Worm (Caenorhabditis elegans): ENCODE data around the gene srz-69.

The srz-69 gene

DNA sequence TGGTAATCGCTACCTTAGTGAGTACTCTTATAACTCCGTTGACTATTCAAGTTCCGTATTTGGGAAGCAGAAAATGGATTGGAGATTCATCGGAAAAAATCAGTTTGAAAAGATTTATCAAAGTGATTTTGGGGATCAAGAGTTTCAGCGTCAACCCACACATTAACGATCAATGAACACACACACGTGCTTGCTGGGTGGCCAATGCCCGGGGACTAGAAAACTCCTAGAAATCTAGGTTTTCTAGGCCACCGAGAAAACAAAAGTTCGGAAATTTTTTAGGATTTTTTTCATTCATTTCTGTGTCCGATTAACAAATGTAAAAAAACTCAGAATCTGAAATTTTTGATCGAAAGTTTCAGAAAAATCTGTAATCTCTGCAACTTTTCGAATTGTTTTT is 28.9 kb upstream of the srz-69 start:
- TF ChIP-seq mes-2 (tag; optimal IDR thresholded peaks at IDR 0.05; ENCODE audit: poor library complexity, severe bottlenecking) = peak; percentile 67
- no peak for TF ChIP-seq madf-9 (GFP tag; conservative IDR thresholded peaks at IDR 0.05)
- TF ChIP-seq dve-1 (tag; optimal IDR thresholded peaks at IDR 0.05; ENCODE audit: insufficient read depth) = peak; percentile 2
- no peak for TF ChIP-seq F37D6.2 (tag; optimal IDR thresholded peaks at IDR 0.05)
- 0 out of 2 replicates have a peak, but pooled peaks have one; percentile 33 for TF ChIP-seq Y105C5A.15 (GFP tag; IDR thresholded peaks at IDR 0.05)
- no peak for TF ChIP-seq zfp-2 (tag; optimal IDR thresholded peaks at IDR 0.05)
- no peak for TF ChIP-seq mdt-29 (GFP tag; IDR thresholded peaks at IDR 0.05)
- peak; percentile 32; the same call in 1 of the 2 replicates for TF ChIP-seq Y48G9A.11 (GFP tag; IDR thresholded peaks at IDR 0.05)
- peak; percentile 42 for TF ChIP-seq mxl-3 (GFP tag; optimal IDR thresholded peaks at IDR 0.05)
- TF ChIP-seq unc-62 (GFP tag; optimal IDR thresholded peaks at IDR 0.05 in 1 of 2) = peak in 1 of 2 experiments; percentile 30
- TF ChIP-seq unc-62 (tag; optimal IDR thresholded peaks at IDR 0.05) = no peak
- peak; percentile 29; the same call in 1 of the 2 replicates for TF ChIP-seq lin-38 (GFP tag; IDR thresholded peaks at IDR 0.05)
- TF ChIP-seq tag-97 (GFP tag; IDR thresholded peaks at IDR 0.05) = no peak
- TF ChIP-seq lin-29 (GFP tag; IDR thresholded peaks at IDR 0.05) = no peak
- TF ChIP-seq daf-19 (GFP tag; conservative IDR thresholded peaks at IDR 0.05) = no peak
- TF ChIP-seq hif-1 (tag; optimal IDR thresholded peaks at IDR 0.05) = peak in 1 of 2 experiments; percentile 11
- no peak for TF ChIP-seq fkh-10 (GFP tag; optimal IDR thresholded peaks at IDR 0.05)
- TF ChIP-seq ama-1 (optimal IDR thresholded peaks at IDR 0.05) = peak; percentile 2

DNA sequence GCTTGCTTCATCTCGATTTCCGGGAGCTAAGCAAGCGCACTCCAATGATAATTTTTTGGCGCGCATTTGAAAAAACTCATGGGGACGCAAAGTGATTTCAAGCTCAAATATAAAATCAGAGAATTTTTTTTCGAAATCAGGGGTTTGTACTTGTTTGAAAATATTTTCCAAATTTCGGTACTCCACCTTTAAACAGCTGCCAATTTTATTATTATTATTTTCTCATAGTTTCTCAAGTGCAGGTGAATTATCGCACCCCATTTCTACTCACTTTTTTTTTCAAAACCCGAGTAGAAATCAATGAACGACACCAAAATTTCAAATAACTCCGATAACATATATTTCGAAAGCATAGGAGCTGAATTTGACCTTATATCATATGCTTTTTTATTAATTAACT is 27.1 kb upstream of the srz-69 start, which contains the start of gene srz-83:
Gene srz-83 (plus strand): TSS at position 301 of the 400 bp plus-strand sequence.
- no peak for TF ChIP-seq nhr-25 (tag; optimal IDR thresholded peaks at IDR 0.05; ENCODE audit: borderline replicate concordance, insufficient read depth)
- no peak for TF ChIP-seq dpl-1 (GFP tag; optimal IDR thresholded peaks at IDR 0.05)
- no peak for TF ChIP-seq tra-1 (GFP tag; IDR thresholded peaks at IDR 0.05)
- TF ChIP-seq mxl-2 (GFP tag; conservative IDR thresholded peaks at IDR 0.05) = no peak
- TF ChIP-seq nhr-10 (tag; optimal IDR thresholded peaks at IDR 0.05) = no peak
- TF ChIP-seq ceh-44 (GFP tag; IDR thresholded peaks at IDR 0.05) = no peak
- no peak for TF ChIP-seq ZK546.5 (tag; optimal IDR thresholded peaks at IDR 0.05)

DNA sequence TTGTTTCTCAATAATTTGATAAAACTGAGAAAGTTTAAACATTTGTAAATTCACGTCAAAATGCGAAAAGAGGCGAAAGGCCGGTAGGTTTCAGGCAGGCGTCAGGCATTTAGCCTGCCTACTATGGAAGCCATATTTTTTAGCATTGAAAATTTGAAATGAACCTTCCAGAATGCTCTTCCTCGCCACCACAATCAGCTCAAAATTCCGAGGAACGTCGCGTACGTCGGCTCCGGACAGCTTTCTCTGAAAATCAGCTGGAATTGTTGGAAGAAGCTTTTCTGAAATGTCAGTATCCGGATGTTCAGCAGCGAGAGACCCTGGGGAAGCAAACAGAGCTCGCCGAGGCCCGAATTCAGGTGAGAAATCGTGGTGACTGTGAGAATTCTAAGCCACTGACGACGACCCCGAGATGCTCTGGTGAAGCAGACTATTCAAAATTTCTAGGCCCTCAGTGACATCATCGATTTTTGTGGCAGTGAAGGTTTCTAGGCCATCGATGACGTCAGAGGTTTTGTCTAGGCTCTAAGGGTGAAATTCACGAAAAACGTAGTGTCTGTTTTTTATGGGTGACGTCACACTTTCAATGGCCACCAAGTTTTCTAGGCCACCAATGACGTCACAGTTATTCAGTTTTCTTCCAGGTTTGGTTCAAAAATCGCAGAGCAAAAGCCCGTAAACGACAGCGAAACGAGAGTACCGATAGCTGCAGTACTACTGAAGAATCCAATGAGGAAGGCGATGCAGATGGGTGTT is 25.1 kb upstream of the srz-69 start:
- no peak for TF ChIP-seq madf-9 (GFP tag; conservative IDR thresholded peaks at IDR 0.05)
- TF ChIP-seq hlh-30 (tag; optimal IDR thresholded peaks at IDR 0.05; ENCODE audit: insufficient read depth) = no peak
- TF ChIP-seq sdz-12 (GFP tag; optimal IDR thresholded peaks at IDR 0.05) = no peak
- TF ChIP-seq lsy-2 (tag; optimal IDR thresholded peaks at IDR 0.05) = no peak
- 0 out of 2 replicates have a peak, but pooled peaks have one; percentile 9 for TF ChIP-seq set-16 (GFP tag; IDR thresholded peaks at IDR 0.05)
- peak; percentile 90 for TF ChIP-seq aha-1 (tag)
- no peak for TF ChIP-seq R02D3.7 (tag; optimal IDR thresholded peaks at IDR 0.05)
- TF ChIP-seq fkh-10 (GFP tag; optimal IDR thresholded peaks at IDR 0.05) = no peak
- peak in 1 of 2 experiments; percentile 80 for TF ChIP-seq unc-62 (GFP tag; optimal IDR thresholded peaks at IDR 0.05 in 1 of 2)
- TF ChIP-seq unc-62 (tag; optimal IDR thresholded peaks at IDR 0.05) = no peak
- TF ChIP-seq lin-15B (tag; optimal IDR thresholded peaks at IDR 0.05) = no peak
- no peak for TF ChIP-seq rbr-2 (tag; optimal IDR thresholded peaks at IDR 0.05)
- TF ChIP-seq ceh-82 (tag; optimal IDR thresholded peaks at IDR 0.05) = no peak
- no peak for TF ChIP-seq lin-38 (GFP tag; IDR thresholded peaks at IDR 0.05)
- no peak for TF ChIP-seq skn-1 (tag; optimal IDR thresholded peaks at IDR 0.05)
- no peak for TF ChIP-seq egl-43 (GFP tag; IDR thresholded peaks at IDR 0.05)
- TF ChIP-seq hmg-1.1 (GFP tag; IDR thresholded peaks at IDR 0.05) = no peak
- TF ChIP-seq F37D6.2 (tag; optimal IDR thresholded peaks at IDR 0.05) = no peak
- no peak for TF ChIP-seq nhr-41 (GFP tag; IDR thresholded peaks at IDR 0.05)
- TF ChIP-seq ceh-28 (tag; optimal IDR thresholded peaks at IDR 0.05) = no peak
- TF ChIP-seq lin-13 (GFP tag; optimal IDR thresholded peaks at IDR 0.05) = no peak
- TF ChIP-seq ces-1 (GFP tag; optimal IDR thresholded peaks at IDR 0.05) = no peak

Measured in whole organism, L4 larva.